Worm (Caenorhabditis elegans): Measurements from ENCODE around the gene srd-13.

DNA sequence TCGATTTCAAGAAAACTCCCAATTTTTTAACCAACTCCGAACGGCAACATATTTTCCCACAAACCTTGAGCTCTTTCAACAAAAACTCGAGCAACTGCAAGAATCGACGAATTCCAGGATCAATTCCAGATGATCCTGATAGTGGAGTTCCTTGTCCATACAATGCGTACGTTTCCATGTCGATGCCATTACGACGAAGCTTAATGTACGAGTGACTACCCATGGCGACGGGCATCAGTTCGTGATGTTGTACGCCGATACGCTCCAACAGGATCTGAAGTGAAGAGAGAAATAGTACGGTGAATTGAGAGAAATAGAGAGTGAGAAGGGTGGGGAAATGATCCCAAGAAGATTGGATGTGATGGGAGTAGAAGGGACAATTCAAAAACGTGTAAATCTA lies 26.6 kb upstream of the srd-13 start:
- TF ChIP-seq dmd-4 (tag; optimal IDR thresholded peaks at IDR 0.05) (no peak), nhr-21 (tag; optimal IDR thresholded peaks at IDR 0.05) (no peak), ztf-11 (tag; optimal IDR thresholded peaks at IDR 0.05) (no peak)
